Fruit fly (Drosophila melanogaster) whole organism, embryonic: ENCODE results near the gene CG12112.
A peak's percentile ranks its signal among the peaks of the same experiment; 100 is the strongest.

Experiments used
- ATbp ChIP-seq: fragments of 200-800 bp; sonication (Bioruptor generic); optimal IDR thresholded peaks from 2 replicates; lab custom pipeline; 2017; ENCODE audit warnings: missing biosample characterization, mild to moderate bottlenecking, missing genetic modification characterization, missing genetic modification reagents
- Aef1 ChIP-seq: fragments of 200-800 bp; sonication (Bioruptor generic); IDR thresholded peaks from 3 replicates; pipeline ENCODE4 v1.3.6; 2022; ENCODE audit warnings: missing biosample characterization, missing genetic modification characterization
- CG10267 ChIP-seq: fragments of 200-800 bp; sonication (Bioruptor generic); optimal IDR thresholded peaks from 2 replicates; lab custom pipeline; 2018; ENCODE audit warnings: missing biosample characterization, mild to moderate bottlenecking, missing genetic modification characterization, moderate library complexity
- CG10654 ChIP-seq: fragments of 200-800 bp; sonication (Bioruptor generic); optimal IDR thresholded peaks from 2 replicates; lab custom pipeline; 2016; ENCODE audit warnings: missing biosample characterization, missing genetic modification characterization
- CG11398 ChIP-seq: fragments of 200-800 bp; sonication (Bioruptor generic); optimal IDR thresholded peaks from 2 replicates; lab custom pipeline; 2016; ENCODE audit warnings: missing biosample characterization, missing genetic modification characterization
- CG14667 ChIP-seq: fragments of 200-800 bp; sonication (Bioruptor generic); IDR thresholded peaks from 2 replicates; pipeline ENCODE4 v1.3.6; 2022; ENCODE audit warnings: missing biosample characterization, missing genetic modification characterization
- CG14860 ChIP-seq: fragments of 200-800 bp; sonication (Bioruptor generic); IDR thresholded peaks from 3 replicates; pipeline ENCODE4 v1.3.6; 2022; ENCODE audit warnings: missing biosample characterization, missing genetic modification characterization; ENCODE audit not compliant: partially characterized antibody
- CG15269 ChIP-seq: fragments of 200-800 bp; sonication (Bioruptor generic); optimal IDR thresholded peaks from 2 replicates; lab custom pipeline; 2018; ENCODE audit warnings: missing biosample characterization, mild to moderate bottlenecking, missing genetic modification characterization, moderate library complexity
- CG17328 ChIP-seq: fragments of 200-800 bp; sonication (Bioruptor generic); IDR thresholded peaks from 2 replicates; pipeline ENCODE4 v1.3.6; 2022; ENCODE audit warnings: missing biosample characterization, missing genetic modification characterization
- CG18619 ChIP-seq: fragments of 200-800 bp; sonication (Bioruptor generic); optimal IDR thresholded peaks from 3 replicates; lab custom pipeline; 2017; ENCODE audit warnings: missing biosample characterization, mild to moderate bottlenecking, missing genetic modification characterization
- CG2116 ChIP-seq: fragments of 200-800 bp; sonication (Bioruptor generic); optimal IDR thresholded peaks from 3 replicates; lab custom pipeline; 2018; ENCODE audit warnings: missing biosample characterization, mild to moderate bottlenecking, missing genetic modification characterization
- CG2712 ChIP-seq: fragments of 200-800 bp; optimal IDR thresholded peaks from 3 replicates; lab custom pipeline; 2019; ENCODE audit warnings: missing biosample characterization, mild to moderate bottlenecking, missing genetic modification characterization, moderate library complexity
- CG30431 ChIP-seq: fragments of 200-800 bp; sonication (Bioruptor generic); optimal IDR thresholded peaks from 2 replicates; lab custom pipeline; 2017; ENCODE audit warnings: missing biosample characterization, missing genetic modification characterization
- CG31224 ChIP-seq: fragments of 200-800 bp; sonication (Bioruptor generic); IDR thresholded peaks from 2 replicates; pipeline ENCODE4 v1.3.6; 2022; ENCODE audit warnings: missing biosample characterization, missing genetic modification characterization
- CG3726 ChIP-seq: fragments of 200-800 bp; sonication (Bioruptor generic); IDR thresholded peaks from 3 replicates; pipeline ENCODE4, ENCODE4 v1.3.6; 2022; ENCODE audit warnings: missing biosample characterization, missing genetic modification characterization
- CG42726 ChIP-seq: fragments of 200-800 bp; sonication (Bioruptor generic); IDR thresholded peaks from 2 replicates; pipeline ENCODE4 v1.3.6; 2022; ENCODE audit warnings: missing biosample characterization, missing genetic modification characterization; ENCODE audit not compliant: partially characterized antibody
- CG4282 ChIP-seq: fragments of 200-800 bp; sonication (Bioruptor generic); optimal IDR thresholded peaks from 2 replicates; lab custom pipeline; 2016; ENCODE audit warnings: missing biosample characterization, missing genetic modification characterization
- CG4617 ChIP-seq: fragments of 200-800 bp; sonication (Bioruptor generic); optimal IDR thresholded peaks from 3 replicates; lab custom pipeline; 2016; ENCODE audit warnings: missing biosample characterization, missing genetic modification characterization, borderline replicate concordance
- CG4707 ChIP-seq: fragments of 200-800 bp; sonication (Bioruptor generic); optimal IDR thresholded peaks from 2 replicates; lab custom pipeline; 2018; ENCODE audit warnings: missing biosample characterization, mild to moderate bottlenecking, missing genetic modification characterization, moderate library complexity
- CG6683 ChIP-seq: fragments of 200-800 bp; sonication (Bioruptor generic); optimal IDR thresholded peaks from 2 replicates; lab custom pipeline; 2017; ENCODE audit warnings: missing biosample characterization, mild to moderate bottlenecking, missing genetic modification characterization, missing genetic modification reagents
- CG6765 ChIP-seq: fragments of 200-800 bp; sonication (Bioruptor generic); optimal IDR thresholded peaks from 3 replicates; lab custom pipeline; 2017; ENCODE audit warnings: missing biosample characterization, mild to moderate bottlenecking, missing genetic modification characterization
- CG8765 ChIP-seq: fragments of 200-800 bp; sonication (Bioruptor generic); IDR thresholded peaks from 2 replicates; pipeline ENCODE4 v1.3.6; 2022; ENCODE audit warnings: missing biosample characterization, missing genetic modification characterization
- CG9215 ChIP-seq: fragments of 200-800 bp; sonication (Bioruptor generic); IDR thresholded peaks from 2 replicates; pipeline ENCODE4 v1.3.6; 2022; ENCODE audit warnings: missing biosample characterization, missing genetic modification characterization
- HLH54F ChIP-seq: fragments of 200-800 bp; sonication (Bioruptor generic); optimal IDR thresholded peaks from 3 replicates; lab custom pipeline; 2016; ENCODE audit warnings: missing biosample characterization, missing genetic modification characterization
- Lhr ChIP-seq: fragments of 200-800 bp; sonication (Bioruptor generic); optimal IDR thresholded peaks from 3 replicates; lab custom pipeline; 2017; ENCODE audit warnings: mild to moderate bottlenecking, missing biosample characterization, missing genetic modification reagents, missing genetic modification characterization
- MBD-R2 ChIP-seq: fragments of 200-800 bp; sonication (Bioruptor generic); IDR thresholded peaks from 2 replicates; pipeline ENCODE4 v1.3.6; 2022; ENCODE audit warnings: missing biosample characterization, missing genetic modification characterization
- NC2α ChIP-seq: fragments of 200-800 bp; sonication (Bioruptor generic); optimal IDR thresholded peaks from 2 replicates; lab custom pipeline; 2016; ENCODE audit warnings: missing biosample characterization, missing genetic modification characterization
- NFAT ChIP-seq: fragments of 200-800 bp; sonication (Bioruptor generic); IDR thresholded peaks from 2 replicates; pipeline ENCODE4 v1.3.6; 2022; ENCODE audit warnings: missing biosample characterization, missing genetic modification characterization
- Nf-YB ChIP-seq: fragments of 200-800 bp; sonication (Bioruptor generic); optimal IDR thresholded peaks from 3 replicates; lab custom pipeline; 2019; ENCODE audit warnings: missing biosample characterization, mild to moderate bottlenecking, missing genetic modification characterization, moderate library complexity
- Sry-β ChIP-seq: fragments of 200-800 bp; sonication (Bioruptor generic); optimal IDR thresholded peaks from 2 replicates; lab custom pipeline; 2018; ENCODE audit warnings: missing biosample characterization, mild to moderate bottlenecking, missing genetic modification characterization, moderate library complexity
- Xrp1 ChIP-seq: fragments of 200-800 bp; sonication (Bioruptor generic); IDR thresholded peaks from 2 replicates; pipeline ENCODE4 v1.3.6; 2022; ENCODE audit warnings: missing biosample characterization, missing genetic modification characterization
- YL-1 ChIP-seq: fragments of 200-800 bp; sonication (Bioruptor generic); optimal IDR thresholded peaks from 3 replicates; lab custom pipeline; 2017; ENCODE audit warnings: missing biosample characterization, mild to moderate bottlenecking, missing genetic modification characterization
- abd-A ChIP-seq: fragments of 200-800 bp; sonication (Bioruptor generic); optimal IDR thresholded peaks from 3 replicates; lab custom pipeline; 2019; ENCODE audit warnings: missing biosample characterization, mild to moderate bottlenecking, missing genetic modification characterization, moderate library complexity
- bbx ChIP-seq: fragments of 200-800 bp; sonication (Bioruptor generic); IDR thresholded peaks from 2 replicates; pipeline ENCODE4 v1.3.6; 2022; ENCODE audit warnings: missing biosample characterization, missing genetic modification characterization; ENCODE audit not compliant: partially characterized antibody
- dati ChIP-seq: fragments of 200-800 bp; sonication (Bioruptor generic); IDR thresholded peaks from 2 replicates; pipeline ENCODE4 v1.3.6; 2022; ENCODE audit warnings: missing biosample characterization, missing genetic modification characterization
- en ChIP-seq: fragments of 200-800 bp; sonication (Bioruptor generic); optimal IDR thresholded peaks from 2 replicates; lab custom pipeline; 2016; ENCODE audit warnings: missing biosample characterization, missing genetic modification characterization
- fd102C ChIP-seq: fragments of 200-800 bp; sonication (Bioruptor generic); optimal IDR thresholded peaks from 2 replicates; lab custom pipeline; 2018; ENCODE audit warnings: missing biosample characterization, mild to moderate bottlenecking, missing genetic modification characterization, moderate library complexity
- inv ChIP-seq: fragments of 200-800 bp; sonication (Bioruptor generic); IDR thresholded peaks from 2 replicates; pipeline ENCODE4 v1.3.6; 2022; ENCODE audit warnings: missing biosample characterization, missing genetic modification characterization; ENCODE audit not compliant: partially characterized antibody
- jing ChIP-seq: fragments of 200-800 bp; sonication (Bioruptor generic); optimal IDR thresholded peaks from 2 replicates; lab custom pipeline; 2018; ENCODE audit warnings: missing biosample characterization, mild to moderate bottlenecking, missing genetic modification characterization
- kay ChIP-seq: fragments of 200-800 bp; sonication (Bioruptor generic); optimal IDR thresholded peaks from 2 replicates; lab custom pipeline; 2016; ENCODE audit warnings: missing biosample characterization, missing genetic modification characterization
- lbe ChIP-seq: fragments of 200-800 bp; sonication (Bioruptor generic); optimal IDR thresholded peaks from 2 replicates; lab custom pipeline; 2016; ENCODE audit warnings: missing biosample characterization, mild to moderate bottlenecking, missing genetic modification characterization
- p53 ChIP-seq: fragments of 200-800 bp; sonication (Bioruptor generic); optimal IDR thresholded peaks from 2 replicates; lab custom pipeline; 2016; ENCODE audit warnings: missing biosample characterization, missing genetic modification characterization
- pfk ChIP-seq: fragments of 200-800 bp; sonication (Bioruptor generic); optimal IDR thresholded peaks from 2 replicates; lab custom pipeline; 2018; ENCODE audit warnings: missing biosample characterization, mild to moderate bottlenecking, missing genetic modification characterization, moderate library complexity
- prd ChIP-seq, 3 experiments: fragments of >200 bp in 2 of 3; fragments of 200-800 bp in 1 of 3; sonication (Bioruptor generic) in 1 of 3; optimal IDR thresholded peaks in 2 of 3; IDR thresholded peaks in 1 of 3; 2 replicates in 2 of 3; 3 replicates in 1 of 3; pipeline versions ENCODE4 v1.3.6 to Lab custom; 2017 to 2022; ENCODE audit warnings: missing biosample characterization in 1 of 3, missing genetic modification characterization in 1 of 3
- row ChIP-seq: fragments of 200-800 bp; sonication (Bioruptor generic); IDR thresholded peaks from 3 replicates; pipeline ENCODE4 v1.3.6; 2022; ENCODE audit warnings: missing biosample characterization, missing genetic modification characterization
- scrt ChIP-seq: fragments of 200-800 bp; sonication (Bioruptor generic); optimal IDR thresholded peaks from 2 replicates; lab custom pipeline; 2018; ENCODE audit warnings: missing biosample characterization, mild to moderate bottlenecking, missing genetic modification characterization, moderate library complexity
- sna ChIP-seq: fragments of 200-800 bp; sonication (Bioruptor generic); IDR thresholded peaks from 2 replicates; pipeline ENCODE4 v1.3.6; 2022; ENCODE audit warnings: missing biosample characterization, missing genetic modification characterization; ENCODE audit not compliant: partially characterized antibody
- sqz ChIP-seq: fragments of 200-800 bp; sonication (Bioruptor generic); optimal IDR thresholded peaks from 3 replicates; lab custom pipeline; 2018; ENCODE audit warnings: missing biosample characterization, mild to moderate bottlenecking, missing genetic modification characterization
- tx ChIP-seq: fragments of 200-800 bp; sonication (Bioruptor generic); optimal IDR thresholded peaks from 2 replicates; lab custom pipeline; 2016; ENCODE audit warnings: missing biosample characterization, missing genetic modification characterization
- z ChIP-seq: fragments of 200-800 bp; sonication (Bioruptor generic); IDR thresholded peaks from 3 replicates; pipeline ENCODE4 v1.3.6; 2022; ENCODE audit warnings: missing biosample characterization, missing genetic modification characterization

The CG12112 gene

DNA sequence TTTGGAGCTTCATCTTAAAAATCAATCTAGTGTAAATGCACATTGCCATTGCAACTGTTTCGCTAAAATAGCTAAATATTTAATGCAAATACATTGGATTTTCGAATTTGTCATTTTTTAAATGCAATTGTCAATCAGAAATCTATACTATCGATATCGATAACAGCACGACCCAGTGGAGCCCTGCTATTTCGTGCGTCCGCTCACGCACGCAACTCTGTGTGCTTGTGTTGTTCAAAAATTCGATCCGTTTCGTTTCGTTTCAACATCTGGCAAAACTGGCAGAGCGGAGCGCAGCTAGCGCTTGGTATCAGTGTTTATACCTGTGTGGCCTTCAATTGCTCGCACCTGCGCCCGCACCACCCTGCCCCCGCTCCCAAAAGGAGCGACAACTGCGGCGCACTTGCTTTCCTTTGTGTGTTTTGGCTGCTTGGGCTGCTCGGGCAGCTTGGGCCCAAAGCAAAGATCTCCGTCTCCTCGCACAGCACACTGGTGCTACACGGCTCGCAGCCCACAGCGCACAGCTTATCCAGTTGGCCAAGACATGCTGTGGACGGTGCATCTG lies 28.7 kb upstream of the CG12112 start, which contains the start of gene CG12081 (continued):
- peak; percentile 72 for TF ChIP-seq row (GFP tag; lab: Robert Waterston, UW)
- peak; percentile 85 for TF ChIP-seq MBD-R2 (GFP tag; lab: Robert Waterston, UW)
- TF ChIP-seq CG4282 (GFP tag; lab: Kevin White, UChicago), result no peak
- peak; percentile 22 for TF ChIP-seq CG10267
- no peak for TF ChIP-seq CG14667 (GFP tag; lab: Robert Waterston, UW)
- TF ChIP-seq CG2712 (tag; lab: Kevin White, UChicago), result peak; percentile 31
- no peak for TF ChIP-seq CG9215
- peak; percentile 48 for TF ChIP-seq Lhr (GFP tag; lab: Kevin White, UChicago)
- no peak for TF ChIP-seq CG6765
- TF ChIP-seq scrt (GFP tag; lab: Kevin White, UChicago), result no peak
- no peak for TF ChIP-seq Nf-YB (GFP tag; lab: Kevin White, UChicago)
- no peak for TF ChIP-seq CG3726
- no peak for TF ChIP-seq CG4707 (GFP tag; lab: Kevin White, UChicago)
- TF ChIP-seq CG4617, result peak; percentile 63
- no peak for TF ChIP-seq CG6683 (GFP tag; lab: Kevin White, UChicago)
- no peak for TF ChIP-seq lbe
- TF ChIP-seq CG18619 (GFP tag; lab: Kevin White, UChicago), result no peak
- TF ChIP-seq sna (GFP tag; lab: Robert Waterston, UW), result peak; percentile 81
- no peak for TF ChIP-seq CG8765 (GFP tag; lab: Robert Waterston, UW)
- no peak for TF ChIP-seq CG11398 (GFP tag; lab: Kevin White, UChicago)
- no peak for TF ChIP-seq dati (GFP tag; lab: Robert Waterston, UW)
- no peak for TF ChIP-seq kay
- peak; percentile 91 for TF ChIP-seq bbx (GFP tag; lab: Robert Waterston, UW)
- TF ChIP-seq CG31224 (GFP tag; lab: Robert Waterston, UW), result no peak
- peak; percentile 87 for TF ChIP-seq CG14860 (GFP tag; lab: Robert Waterston, UW)
- no peak for TF ChIP-seq Aef1 (GFP tag; lab: Robert Waterston, UW)
- no peak for TF ChIP-seq p53 (GFP tag; lab: Kevin White, UChicago)
- TF ChIP-seq HLH54F (GFP tag; lab: Kevin White, UChicago), result no peak
- TF ChIP-seq z (GFP tag; lab: Robert Waterston, UW), result no peak
- TF ChIP-seq CG15269 (tag; lab: Kevin White, UChicago), result no peak
- no peak for TF ChIP-seq CG30431 (GFP tag; lab: Kevin White, UChicago)
- peak; percentile 34 for TF ChIP-seq YL-1 (GFP tag; lab: Kevin White, UChicago)
- peak; percentile 78 for TF ChIP-seq Sry-β (GFP tag; lab: Kevin White, UChicago)
- TF ChIP-seq pfk (GFP tag; lab: Kevin White, UChicago), result peak; percentile 96
- TF ChIP-seq tx (GFP tag; lab: Kevin White, UChicago), result no peak
- TF ChIP-seq NC2α, result no peak
- no peak for TF ChIP-seq Xrp1
- no peak for TF ChIP-seq abd-A (tag; lab: Kevin White, UChicago)
- TF ChIP-seq jing, result no peak
- TF ChIP-seq NFAT, result no peak
- TF ChIP-seq en, result no peak
- TF ChIP-seq inv (GFP tag; lab: Robert Waterston, UW), result peak; percentile 85
- TF ChIP-seq fd102C (GFP tag; lab: Kevin White, UChicago), result no peak
- peak; percentile 96 for TF ChIP-seq CG2116 (GFP tag; lab: Kevin White, UChicago)
- no peak for TF ChIP-seq ATbp
- no peak for TF ChIP-seq CG17328 (GFP tag; lab: Robert Waterston, UW)
- TF ChIP-seq CG42726, result peak; percentile 83
- no peak for TF ChIP-seq sqz (GFP tag; lab: Kevin White, UChicago)
- TF ChIP-seq prd (optimal IDR thresholded peaks at IDR 0.05; lab: Kevin White, UChicago), result no peak
- no peak for TF ChIP-seq prd (GFP tag; IDR thresholded peaks at IDR 0.05; lab: Robert Waterston, UW)
- TF ChIP-seq CG10654 (GFP tag; lab: Kevin White, UChicago), result no peak
